Fruit fly (Drosophila melanogaster) whole organism, embryonic: Measurements from ENCODE around the gene Bet3.

ENCODE experiments used
- Blimp-1 ChIP-seq: fragments of 200-800 bp; sonication (Bioruptor generic); optimal IDR thresholded peaks from 3 replicates; lab custom pipeline; 2018; ENCODE audit warnings: missing biosample characterization, missing genetic modification characterization, mild to moderate bottlenecking, moderate library complexity, missing genetic modification reagents
- CG14667 ChIP-seq: fragments of 200-800 bp; sonication (Bioruptor generic); IDR thresholded peaks from 2 replicates; pipeline ENCODE4 v1.3.6; 2022; ENCODE audit warnings: missing biosample characterization, missing genetic modification characterization
- CG2875 ChIP-seq: fragments of 200-800 bp; sonication (Bioruptor generic); optimal IDR thresholded peaks from 2 replicates; lab custom pipeline; 2017; ENCODE audit warnings: missing biosample characterization, mild to moderate bottlenecking, missing genetic modification characterization, missing genetic modification reagents
- CG6765 ChIP-seq: fragments of 200-800 bp; sonication (Bioruptor generic); optimal IDR thresholded peaks from 3 replicates; lab custom pipeline; 2017; ENCODE audit warnings: missing biosample characterization, mild to moderate bottlenecking, missing genetic modification characterization
- Eip74EF ChIP-seq, 2 experiments: fragments of 200-800 bp in 1 of 2; fragments of >200 bp in 1 of 2; sonication (Bioruptor generic) in 1 of 2; optimal IDR thresholded peaks; 2 replicates each; lab custom pipeline; 2017 to 2019; ENCODE audit warnings: missing biosample characterization in 2 of 2, missing genetic modification characterization in 2 of 2, mild to moderate bottlenecking in 1 of 2, moderate library complexity in 1 of 2
- Sin3A ChIP-seq: fragments of >200 bp; optimal IDR thresholded peaks from 2 replicates; lab custom pipeline; 2018
- TFAM ChIP-seq: fragments of 200-800 bp; sonication (Bioruptor generic); optimal IDR thresholded peaks from 2 replicates; lab custom pipeline; 2017; ENCODE audit warnings: missing biosample characterization, missing genetic modification characterization, inconsistent platforms
- caup ChIP-seq: fragments of 200-800 bp; sonication (Bioruptor generic); optimal IDR thresholded peaks from 3 replicates; lab custom pipeline; 2017; ENCODE audit warnings: missing biosample characterization, mild to moderate bottlenecking, missing genetic modification characterization, moderate library complexity; ENCODE audit not compliant: severe bottlenecking
- dpn ChIP-seq, 2 experiments: fragments of 200-800 bp; sonication (Bioruptor generic); optimal IDR thresholded peaks; 3 replicates each; lab custom pipeline; 2016; ENCODE audit warnings: missing biosample characterization in 2 of 2, missing genetic modification characterization in 2 of 2
- mirr ChIP-seq: fragments of 200-800 bp; sonication (Bioruptor generic); optimal IDR thresholded peaks from 3 replicates; lab custom pipeline; 2018; ENCODE audit warnings: missing biosample characterization, mild to moderate bottlenecking, missing genetic modification characterization
- vvl ChIP-seq: fragments of 200-800 bp; sonication (Bioruptor generic); IDR thresholded peaks from 2 replicates; pipeline ENCODE4 v1.3.6; 2022; ENCODE audit warnings: missing biosample characterization, missing genetic modification characterization

DNA sequence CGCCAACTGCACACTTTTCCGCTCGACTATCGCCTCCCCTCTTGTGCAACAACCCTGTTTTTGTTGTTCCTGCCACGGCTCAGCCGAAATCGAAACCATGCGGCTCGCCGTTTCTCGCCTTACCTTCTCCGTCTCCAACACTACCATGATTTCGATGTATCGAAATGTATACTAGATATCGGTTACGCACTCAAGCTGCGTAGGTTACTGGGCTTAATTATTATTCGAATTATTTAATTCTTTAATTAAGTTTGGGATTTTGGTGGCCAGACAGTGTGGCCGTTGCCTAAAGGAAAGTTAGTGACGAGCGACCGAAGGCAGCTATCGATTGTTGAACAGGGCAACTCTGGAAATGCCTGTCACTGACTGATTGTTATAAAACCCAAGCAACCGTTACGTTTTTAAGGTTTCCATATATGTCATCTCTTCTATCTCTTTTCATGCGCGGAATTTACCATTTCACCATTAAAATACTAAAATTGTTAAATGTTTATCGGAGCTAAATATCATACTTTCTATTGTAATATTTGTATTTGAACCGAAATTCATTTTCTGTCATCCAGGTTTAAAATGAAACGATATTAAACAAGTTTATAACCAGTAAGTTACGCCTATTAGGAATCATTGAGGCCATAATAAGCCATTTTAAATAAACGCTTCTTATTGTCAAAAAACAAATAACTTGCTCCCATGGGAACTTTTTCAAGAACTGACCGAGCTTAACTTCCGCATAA lies 39.7 kb downstream of the Bet3 start, which contains the start of gene eIF4E1:
- TF ChIP-seq CG14667 (GFP tag; lab: Robert Waterston, UW) (no peak), CG2875 (GFP tag; lab: Kevin White, UChicago) (no peak), vvl (GFP tag; lab: Robert Waterston, UW) (peak; percentile 4; the same call in 1 of the 2 replicates), Sin3A (lab: Kevin White, UChicago) (peak; percentile 89), TFAM (GFP tag; lab: Kevin White, UChicago) (no peak), CG6765 (no peak), caup (GFP tag; lab: Kevin White, UChicago) (no peak), Eip74EF (GFP tag; optimal IDR thresholded peaks at IDR 0.05; lab: Kevin White, UChicago) (no peak), Blimp-1 (GFP tag; lab: Kevin White, UChicago) (no peak), dpn (GFP tag; optimal IDR thresholded peaks at IDR 0.05; lab: Kevin White, UChicago) (peak in 1 of 2 experiments; percentile 62), mirr (GFP tag; lab: Kevin White, UChicago) (no peak)
